Worm (Caenorhabditis elegans): ENCODE results near the gene F45D11.14.
"Not testable (repeated sequence)": the region's sequence is repeated elsewhere in the genome, so short reads cannot be mapped to it uniquely, and the experiment has no call there.

F45D11.14 gene

ce11 chrII:1006375-1006774, at the start of gene F45D11.14:
Gene F45D11.14 (minus strand): TSS chrII:1006475.
- not testable (repeated sequence) for TF ChIP-seq W03F9.2, dao-5, him-1 (tag; optimal IDR thresholded peaks at IDR 0.05)

- not testable (repeated sequence) for TF ChIP-seq him-1, W03F9.2, dao-5 (tag; optimal IDR thresholded peaks at IDR 0.05)
Observed at ce11 chrII:1054724-1055123, 48.4 kb upstream of the F45D11.14 start, which contains the start of gene K02E7.7. Gene K02E7.7 (plus strand): TSS chrII:1055024.

ce11 chrII:1049849-1050248, 43.6 kb upstream of the F45D11.14 start, which contains the start of gene fbxb-40:
Gene fbxb-40 (minus strand): TSS chrII:1049949.
- TF ChIP-seq W03F9.2 (tag; optimal IDR thresholded peaks at IDR 0.05): no peak

ce11 chrII:1046937-1047336, 40.7 kb upstream of the F45D11.14 start:
- TF ChIP-seq dao-5 (tag; optimal IDR thresholded peaks at IDR 0.05) (no peak), W03F9.2 (tag; optimal IDR thresholded peaks at IDR 0.05) (no peak), him-1 (tag; optimal IDR thresholded peaks at IDR 0.05) (no peak)

- TF ChIP-seq dao-5 (tag; optimal IDR thresholded peaks at IDR 0.05) (no peak), W03F9.2 (tag; optimal IDR thresholded peaks at IDR 0.05) (no peak), him-1 (tag; optimal IDR thresholded peaks at IDR 0.05) (no peak)
Observed at ce11 chrII:1045692-1046091, 39.4 kb upstream of the F45D11.14 start, which contains the start of gene str-148. Gene str-148 (plus strand): TSS chrII:1045992.

- TF ChIP-seq W03F9.2, him-1, dao-5 (tag; optimal IDR thresholded peaks at IDR 0.05): not testable (repeated sequence)
Observed at ce11 chrII:1043932-1044331, 37.7 kb upstream of the F45D11.14 start, which contains the start of gene fbxb-45. Gene fbxb-45 (minus strand): TSS chrII:1044032.

- TF ChIP-seq dao-5 (tag; optimal IDR thresholded peaks at IDR 0.05): no peak
- TF ChIP-seq him-1 (tag; optimal IDR thresholded peaks at IDR 0.05): no peak
- no peak for TF ChIP-seq W03F9.2 (tag; optimal IDR thresholded peaks at IDR 0.05)
Observed at ce11 chrII:1042227-1042626, 36.0 kb upstream of the F45D11.14 start, which contains the start of gene fbxb-41. Gene fbxb-41 (minus strand): TSS chrII:1042327.

ce11 chrII:1040464-1040863, 34.2 kb upstream of the F45D11.14 start, which contains the start of gene fbxb-39:
Gene fbxb-39 (minus strand): TSS chrII:1040564.
- TF ChIP-seq him-1 (tag; optimal IDR thresholded peaks at IDR 0.05): no peak

- TF ChIP-seq him-1 (tag; optimal IDR thresholded peaks at IDR 0.05) (no peak), W03F9.2 (tag; optimal IDR thresholded peaks at IDR 0.05) (no peak), dao-5 (tag; optimal IDR thresholded peaks at IDR 0.05) (no peak)
Observed at ce11 chrII:1028602-1029001, 22.3 kb upstream of the F45D11.14 start, which contains the start of gene math-34. Gene math-34 (plus strand): TSS chrII:1028972.

ce11 chrII:1026670-1027069, 20.4 kb upstream of the F45D11.14 start, which contains the start of gene M01D1.12:
Gene M01D1.12 (plus strand): TSS chrII:1026970.
- no peak for TF ChIP-seq dao-5 (tag; optimal IDR thresholded peaks at IDR 0.05)
- no peak for TF ChIP-seq W03F9.2 (tag; optimal IDR thresholded peaks at IDR 0.05)

- not testable (repeated sequence) for TF ChIP-seq him-1, dao-5, W03F9.2 (tag; optimal IDR thresholded peaks at IDR 0.05)
Observed at ce11 chrII:1024684-1025083, 18.4 kb upstream of the F45D11.14 start, which contains the start of gene btb-11. Gene btb-11 (minus strand): TSS chrII:1024784.

- TF ChIP-seq him-1 (tag; optimal IDR thresholded peaks at IDR 0.05) (no peak), dao-5 (tag; optimal IDR thresholded peaks at IDR 0.05) (no peak), W03F9.2 (tag; optimal IDR thresholded peaks at IDR 0.05) (no peak)
Observed at ce11 chrII:1001351-1001750, 4.9 kb downstream of the F45D11.14 start, which contains the start of the genes fbxb-30 and F45D11.5. Gene fbxb-30 (minus strand): TSS chrII:1001451. Gene F45D11.5 (plus strand): TSS chrII:1001702.

ce11 chrII:999493-999892, 6.8 kb downstream of the F45D11.14 start, which contains the start of gene fbxb-29:
Gene fbxb-29 (minus strand): TSS chrII:999593.
- TF ChIP-seq dao-5 (tag; optimal IDR thresholded peaks at IDR 0.05) (no peak), him-1 (tag; optimal IDR thresholded peaks at IDR 0.05) (no peak), W03F9.2 (tag; optimal IDR thresholded peaks at IDR 0.05) (no peak)

- not testable (repeated sequence) for TF ChIP-seq him-1, dao-5, W03F9.2 (tag; optimal IDR thresholded peaks at IDR 0.05)
Observed at ce11 chrII:996112-996511, 10.2 kb downstream of the F45D11.14 start, which contains the start of gene F45D11.11. Gene F45D11.11 (minus strand): TSS chrII:996212.

Data from whole organism, L4/young adult.